Fruit fly (Drosophila melanogaster): Measurements from ENCODE around the gene narya.

DNA sequence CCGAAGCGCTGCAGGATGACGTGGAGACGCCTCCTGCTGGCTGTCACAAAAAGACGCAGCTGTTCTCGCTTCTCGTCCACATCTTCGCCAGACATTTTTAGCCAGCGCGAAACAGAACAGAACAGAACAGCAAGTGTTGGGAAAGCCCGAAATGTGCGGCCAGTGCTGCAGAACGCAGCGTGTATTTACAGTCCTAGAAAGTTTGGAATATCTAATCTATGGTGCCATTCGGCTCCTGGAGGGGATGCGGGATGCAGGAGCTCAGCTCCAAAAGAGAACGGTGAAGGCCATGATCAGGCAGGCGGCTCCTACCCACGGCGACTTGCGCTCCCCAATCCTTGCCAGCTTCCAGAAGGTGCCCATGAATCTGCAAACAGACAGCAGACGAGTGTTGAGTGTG, 19.4 kb downstream of the narya start, which contains the start of gene CG12204:
- TF ChIP-seq EcR (GFP tag; optimal IDR thresholded peaks at IDR 0.05) (no peak), Ets98B (GFP tag; IDR thresholded peaks at IDR 0.05) (no peak), D1 (tag; optimal IDR thresholded peaks at IDR 0.05) (no peak), CG32121 (GFP tag; IDR thresholded peaks at IDR 0.05) (no peak), rn (GFP tag; IDR thresholded peaks at IDR 0.05) (no peak), CG9948 (tag; optimal IDR thresholded peaks at IDR 0.05) (no peak), CG12605 (GFP tag; IDR thresholded peaks at IDR 0.05) (no peak), CG34367 (tag; optimal IDR thresholded peaks at IDR 0.05) (no peak), Snoo (tag; optimal IDR thresholded peaks at IDR 0.05) (no peak), gl (tag; optimal IDR thresholded peaks at IDR 0.05) (no peak), CG13204 (GFP tag; optimal IDR thresholded peaks at IDR 0.05) (no peak), CG4496 (GFP tag; IDR thresholded peaks at IDR 0.05) (0 out of 3 replicates have a peak, but pooled peaks have one; percentile 14)
